Worm (Caenorhabditis elegans) whole organism, L3 larva: Measurements from ENCODE around the gene B0361.3.

Experiments
- R02D3.7 ChIP-seq: fragments of 150-350 bp; optimal IDR thresholded peaks from 2 replicates; lab custom pipeline; 2014; ENCODE audit warnings: missing biosample characterization, missing genetic modification characterization
- ceh-28 ChIP-seq: fragments of 150-350 bp; optimal IDR thresholded peaks from 2 replicates; lab custom pipeline; 2014; ENCODE audit warnings: missing biosample characterization, missing genetic modification reagents, missing genetic modification characterization
- lin-15B ChIP-seq: fragments of 150-350 bp; optimal IDR thresholded peaks from 2 replicates; lab custom pipeline; 2014; ENCODE audit warnings: missing biosample characterization, missing genetic modification characterization
- nfya-1 ChIP-seq: sonication (generic microtip); optimal IDR thresholded peaks from 2 replicates; lab custom pipeline; 2017; ENCODE audit warnings: missing genetic modification characterization, mild to moderate bottlenecking, missing compliant biosample characterization, antibody characterized with exemption, moderate library complexity; ENCODE audit not compliant: insufficient read depth
- nhr-12 ChIP-seq: fragments of 150-350 bp; optimal IDR thresholded peaks from 2 replicates; lab custom pipeline; 2014; ENCODE audit warnings: missing biosample characterization, missing genetic modification characterization
- sea-2 ChIP-seq: fragments of 150-350 bp; sonication (generic microtip); optimal IDR thresholded peaks from 4 replicates; lab custom pipeline; 2014; ENCODE audit warnings: missing biosample characterization, missing genetic modification reagents, missing genetic modification characterization
- skn-1 ChIP-seq: fragments of 150-350 bp; optimal IDR thresholded peaks from 2 replicates; lab custom pipeline; 2014; ENCODE audit warnings: missing biosample characterization, missing genetic modification characterization
- tbx-2 ChIP-seq: sonication (generic microtip); optimal IDR thresholded peaks from 2 replicates; lab custom pipeline; 2016; ENCODE audit warnings: mild to moderate bottlenecking, missing genetic modification characterization, missing compliant biosample characterization
- unc-39 ChIP-seq: sonication (generic microtip); optimal IDR thresholded peaks from 4 replicates; lab custom pipeline; 2017; ENCODE audit warnings: missing biosample characterization, missing genetic modification characterization
- unc-62 ChIP-seq: fragments of 150-350 bp; sonication (generic microtip); optimal IDR thresholded peaks from 4 replicates; lab custom pipeline; 2014; ENCODE audit warnings: missing biosample characterization, missing genetic modification reagents, missing genetic modification characterization
- ztf-4 ChIP-seq: fragments of 150-350 bp; optimal IDR thresholded peaks from 2 replicates; lab custom pipeline; 2014; ENCODE audit warnings: missing biosample characterization, missing genetic modification characterization

DNA sequence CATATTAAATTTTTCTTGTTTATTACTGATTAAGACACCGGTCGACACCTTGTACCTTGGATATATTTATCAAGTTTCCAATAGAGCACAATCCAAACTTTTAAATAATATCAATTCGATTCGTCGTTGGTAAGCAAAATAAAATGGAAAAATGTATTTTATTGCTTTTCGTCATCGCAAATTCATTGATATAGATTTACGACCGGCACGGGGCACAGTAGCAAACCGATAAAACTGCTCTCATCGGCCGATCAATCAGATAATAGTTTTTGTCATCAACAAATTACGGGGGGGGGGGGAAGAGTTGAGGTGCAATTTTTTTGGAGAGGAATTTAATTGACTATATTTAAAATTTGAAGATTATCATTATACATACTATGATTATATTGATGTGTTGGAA lies 42.1 kb downstream of the B0361.3 start:
- TF ChIP-seq tbx-2 (tag; lab: Kevin White, UChicago) (no peak), unc-39 (tag; lab: Kevin White, UChicago) (no peak), ceh-28 (tag; lab: Kevin White, UChicago) (no peak), ztf-4 (tag; lab: Kevin White, UChicago) (no peak), nfya-1 (no peak), skn-1 (tag; lab: Kevin White, UChicago) (no peak), R02D3.7 (tag; lab: Kevin White, UChicago) (no peak), unc-62 (no peak), nhr-12 (no peak), lin-15B (tag; lab: Kevin White, UChicago) (no peak), sea-2 (GFP tag; lab: Kevin White, UChicago) (no peak)
